Worm (Caenorhabditis elegans) whole organism, L2 larva: ENCODE results near the gene cdh-7.

Source experiments
- Y55F3AM.14 ChIP-seq: fragments of 200-800 bp; sonication (Bioruptor generic); optimal IDR thresholded peaks from 2 replicates; lab custom pipeline; 2018; ENCODE audit warnings: mild to moderate bottlenecking, missing genetic modification characterization, missing compliant biosample characterization
- ama-1 ChIP-seq: fragments of 150-350 bp; optimal IDR thresholded peaks from 2 replicates; lab custom pipeline; 2018; ENCODE audit warnings: inconsistent platforms
- ceh-16 ChIP-seq: fragments of 150-350 bp; optimal IDR thresholded peaks from 2 replicates; lab custom pipeline; 2014; ENCODE audit warnings: missing biosample characterization, missing genetic modification characterization
- egl-27 ChIP-seq: sonication (generic microtip); optimal IDR thresholded peaks from 3 replicates; lab custom pipeline; 2017; ENCODE audit warnings: missing biosample characterization, missing genetic modification reagents, missing genetic modification characterization
- elt-1 ChIP-seq: fragments of 150-350 bp; optimal IDR thresholded peaks from 2 replicates; lab custom pipeline; 2014; ENCODE audit warnings: missing biosample characterization, missing genetic modification characterization
- fos-1 ChIP-seq: fragments of 150-350 bp; optimal IDR thresholded peaks from 2 replicates; lab custom pipeline; 2014; ENCODE audit warnings: missing biosample characterization, missing genetic modification characterization
- lin-11 ChIP-seq: fragments of 150-350 bp; sonication (generic microtip); optimal IDR thresholded peaks from 2 replicates; lab custom pipeline; 2014; ENCODE audit warnings: missing biosample characterization, missing genetic modification characterization, inconsistent platforms, mixed read lengths
- mab-5 ChIP-seq: fragments of 150-350 bp; optimal IDR thresholded peaks from 2 replicates; lab custom pipeline; 2014; ENCODE audit warnings: missing biosample characterization, missing genetic modification characterization
- nhr-12 ChIP-seq: fragments of 150-350 bp; optimal IDR thresholded peaks from 2 replicates; lab custom pipeline; 2014; ENCODE audit warnings: missing biosample characterization, missing genetic modification characterization
- skn-1 ChIP-seq: sonication (generic microtip); optimal IDR thresholded peaks from 2 replicates; lab custom pipeline; 2017; ENCODE audit warnings: missing biosample characterization, missing genetic modification characterization
- unc-55 ChIP-seq: fragments of 150-350 bp; sonication (generic microtip); optimal IDR thresholded peaks from 3 replicates; lab custom pipeline; 2014; ENCODE audit warnings: missing biosample characterization, missing genetic modification reagents, missing genetic modification characterization
- ztf-4 ChIP-seq: fragments of 150-350 bp; optimal IDR thresholded peaks from 2 replicates; lab custom pipeline; 2014; ENCODE audit warnings: missing biosample characterization, missing genetic modification characterization

Gene cdh-7

DNA sequence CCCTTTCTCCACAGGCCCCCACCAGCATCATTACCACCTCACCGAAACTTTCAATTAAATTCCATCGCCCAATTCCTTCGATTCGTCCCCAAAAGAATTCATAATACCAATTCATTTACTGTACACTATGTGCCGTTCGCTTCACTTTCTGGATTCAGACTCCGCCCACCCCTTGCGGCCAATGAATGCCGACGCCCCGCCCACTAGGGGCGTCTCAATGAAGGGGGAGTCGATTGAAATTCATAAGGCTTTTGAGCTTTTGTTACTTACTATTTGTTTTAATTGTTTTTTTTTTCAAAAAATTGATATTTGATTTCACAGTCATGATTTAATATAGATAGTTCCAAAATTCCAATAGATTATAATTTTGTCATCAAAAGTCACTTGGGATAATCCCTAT lies 53.5 kb downstream of the cdh-7 start:
- TF ChIP-seq Y55F3AM.14, result no peak
- TF ChIP-seq skn-1 (tag; lab: Kevin White, UChicago), result no peak
- TF ChIP-seq elt-1, result no peak
- no peak for TF ChIP-seq mab-5
- TF ChIP-seq ztf-4 (tag; lab: Kevin White, UChicago), result no peak
- TF ChIP-seq unc-55, result no peak
- TF ChIP-seq ama-1 (lab: Kevin White, UChicago), result no peak
- no peak for TF ChIP-seq fos-1
- TF ChIP-seq lin-11 (tag; lab: Kevin White, UChicago), result no peak
- no peak for TF ChIP-seq egl-27 (tag; lab: Kevin White, UChicago)
- TF ChIP-seq nhr-12 (tag; lab: Kevin White, UChicago), result no peak
- no peak for TF ChIP-seq ceh-16 (tag; lab: Kevin White, UChicago)
- TF ChIP-seq, all 48 proteins: peak for 0
